Fruit fly (Drosophila melanogaster): ENCODE data around the gene MtnA.
A peak's percentile ranks its signal among the peaks of the same experiment; 100 is the strongest.

dm6 chr3R:9808946-9809545 lies 24.9 kb upstream of the MtnA start, which contains the start of gene FBXO11:
- TF ChIP-seq CG14050 (GFP tag; IDR thresholded peaks at IDR 0.05) (no peak), CG7963 (GFP tag; IDR thresholded peaks at IDR 0.05; ENCODE audit: partially characterized antibody) (no peak), CG3847 (GFP tag; IDR thresholded peaks at IDR 0.05) (no peak), Ets97D (GFP tag; optimal IDR thresholded peaks at IDR 0.05) (peak; percentile 49), Xbp1 (GFP tag; optimal IDR thresholded peaks at IDR 0.05) (no peak), Dip3 (GFP tag; optimal IDR thresholded peaks at IDR 0.05) (no peak), Doc3 (GFP tag; IDR thresholded peaks at IDR 0.05; ENCODE audit: partially characterized antibody) (no peak), NFAT (GFP tag; IDR thresholded peaks at IDR 0.05) (no peak), CG8478 (optimal IDR thresholded peaks at IDR 0.05) (peak; percentile 95), CG17328 (GFP tag; IDR thresholded peaks at IDR 0.05) (no peak), CG4707 (GFP tag; optimal IDR thresholded peaks at IDR 0.05) (no peak), Six4 (GFP tag; optimal IDR thresholded peaks at IDR 0.05) (no peak), Sin3A (optimal IDR thresholded peaks at IDR 0.05) (peak; percentile 72), CG12659 (GFP tag; optimal IDR thresholded peaks at IDR 0.05) (peak; percentile 69)
